Worm (Caenorhabditis elegans): ENCODE data around the gene C26G2.2.

The C26G2.2 gene

ce11 chrX:14694633-14695177 lies 30.6 kb downstream of the C26G2.2 start:
- no peak for TF ChIP-seq bed-3 (GFP tag; optimal IDR thresholded peaks at IDR 0.05)
- peak; percentile 97 for TF ChIP-seq ces-1 (GFP tag; optimal IDR thresholded peaks at IDR 0.05)

- TF ChIP-seq lsy-2 (tag; optimal IDR thresholded peaks at IDR 0.05) (no peak), ces-1 (GFP tag; optimal IDR thresholded peaks at IDR 0.05) (peak; percentile 94)
Measured at ce11 chrX:14695892-14696291, 31.8 kb downstream of the C26G2.2 start.

ce11 chrX:14699866-14700265 lies 35.7 kb downstream of the C26G2.2 start, which contains the start of gene hch-1:
hch-1 (minus strand) TSS chrX:14699977.
- TF ChIP-seq elt-1 (tag; optimal IDR thresholded peaks at IDR 0.05; ENCODE audit: borderline replicate concordance, insufficient read depth) (peak; percentile 92), nhr-2 (tag; optimal IDR thresholded peaks at IDR 0.05) (peak; percentile 32), mab-5 (tag; optimal IDR thresholded peaks at IDR 0.05) (no peak)

DNA sequence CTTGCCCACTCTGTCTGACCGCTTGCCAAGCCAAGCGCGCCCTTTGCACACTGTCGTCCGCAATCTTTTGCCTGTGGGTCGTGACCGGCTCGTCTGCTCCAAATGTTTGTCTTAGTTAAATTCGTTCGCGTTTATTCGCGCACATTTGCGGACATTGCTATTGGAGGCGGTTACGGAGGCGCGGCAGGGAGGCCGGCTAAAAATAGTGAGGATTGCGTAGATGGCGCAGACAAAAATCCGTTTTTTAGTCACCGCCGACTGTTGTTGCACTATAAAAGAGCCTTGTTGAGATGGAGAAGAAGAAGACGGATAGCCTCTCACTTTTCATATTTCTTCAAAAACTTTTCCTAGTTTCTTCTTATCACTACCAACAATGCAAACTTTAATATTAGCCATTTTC lies 37.4 kb downstream of the C26G2.2 start, which contains the start of gene F40E10.5:
Gene F40E10.5 (plus strand): TSS at position 301 of the 400 bp plus-strand sequence.
- no peak for TF ChIP-seq unc-39 (tag; optimal IDR thresholded peaks at IDR 0.05)
- TF ChIP-seq nhr-2 (tag; optimal IDR thresholded peaks at IDR 0.05), result peak; percentile 39

DNA sequence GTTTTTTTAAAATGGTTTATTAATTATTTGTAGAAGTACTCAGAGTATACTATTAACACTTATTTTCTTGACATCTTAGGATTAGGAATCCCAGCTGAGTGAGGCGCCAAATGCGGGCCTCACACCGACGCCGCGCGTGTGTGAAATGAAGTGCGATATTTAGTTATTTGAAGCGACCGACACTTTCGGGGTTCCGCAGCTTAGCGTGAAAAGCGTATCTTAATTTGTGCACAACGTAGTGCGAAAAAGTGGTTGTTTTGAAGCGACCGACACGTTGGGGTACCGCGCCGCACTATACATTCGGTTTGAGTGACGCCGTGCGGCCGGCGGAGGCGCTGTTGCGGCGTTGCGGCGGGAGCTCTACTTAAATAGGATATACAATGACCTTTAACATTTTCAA lies 40.8 kb downstream of the C26G2.2 start:
- no peak for TF ChIP-seq ceh-39 (tag; optimal IDR thresholded peaks at IDR 0.05)
- TF ChIP-seq ces-1 (GFP tag; optimal IDR thresholded peaks at IDR 0.05), result no peak

DNA sequence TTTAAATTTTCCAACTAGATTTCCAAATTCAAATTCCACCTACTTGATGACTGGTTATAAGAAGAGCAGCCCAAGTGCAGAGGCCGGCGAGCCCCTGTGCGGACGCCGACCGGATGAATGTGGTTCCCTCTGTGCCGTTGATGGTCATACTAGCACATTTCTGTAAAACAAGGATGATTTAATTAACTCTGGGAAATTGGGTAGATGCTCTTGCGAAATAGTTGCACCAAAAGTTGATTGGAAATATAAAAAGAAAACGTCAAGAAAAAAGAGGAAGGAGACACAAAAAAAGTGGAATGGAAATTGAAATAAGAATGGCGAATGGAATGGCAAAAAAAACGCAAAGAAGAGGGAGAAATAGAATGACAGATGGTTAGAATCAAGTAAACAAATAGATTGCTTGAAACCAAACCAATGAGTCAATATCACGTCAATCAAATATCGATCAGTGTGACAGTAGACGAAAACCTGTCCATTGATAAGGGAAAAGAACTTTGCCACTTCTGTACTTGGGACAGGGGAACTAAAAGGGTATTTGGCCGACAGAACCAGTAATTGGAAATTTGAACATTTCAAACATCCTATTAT lies 42.7 kb downstream of the C26G2.2 start, which contains the start of gene tmem-184:
Gene tmem-184 (minus strand): TSS at position 164 of the 588 bp plus-strand sequence.
- TF ChIP-seq unc-62 (GFP tag; optimal IDR thresholded peaks at IDR 0.05) (peak; percentile 33), tbx-8 (GFP tag; optimal IDR thresholded peaks at IDR 0.05) (no peak), ces-1 (GFP tag; optimal IDR thresholded peaks at IDR 0.05) (peak; percentile 33), drap-1 (GFP tag; optimal IDR thresholded peaks at IDR 0.05) (no peak), lin-13 (tag; optimal IDR thresholded peaks at IDR 0.05) (no peak)

DNA sequence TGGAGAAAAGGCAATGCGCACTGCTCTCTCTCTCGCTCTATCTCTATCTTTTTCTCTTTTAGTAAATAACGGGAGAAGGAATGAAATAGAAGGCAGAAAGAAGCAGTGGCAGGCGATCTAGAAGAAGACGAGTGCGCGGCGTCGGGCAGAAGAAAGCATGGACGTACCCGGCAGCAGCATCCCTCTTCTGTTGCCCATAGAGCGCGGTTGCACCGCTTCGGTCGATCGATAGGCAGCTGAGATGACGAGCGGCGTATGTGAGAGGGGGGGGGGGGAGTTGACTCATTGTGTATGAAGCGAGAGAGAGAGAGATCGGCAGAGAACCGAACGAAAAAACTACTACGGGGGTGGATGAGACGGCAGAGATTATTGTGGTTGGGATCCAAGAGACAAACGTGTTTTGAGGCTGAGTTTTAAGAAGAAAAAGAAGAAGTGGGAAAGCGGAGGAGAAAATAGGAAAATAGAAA lies 44.1 kb downstream of the C26G2.2 start:
- TF ChIP-seq nhr-237 (tag; optimal IDR thresholded peaks at IDR 0.05) (peak; percentile 52), elt-3 (tag; optimal IDR thresholded peaks at IDR 0.05) (peak; percentile 2), nhr-76 (tag; optimal IDR thresholded peaks at IDR 0.05) (no peak), ham-2 (GFP tag; optimal IDR thresholded peaks at IDR 0.05) (peak; percentile 93), nhr-2 (tag; optimal IDR thresholded peaks at IDR 0.05) (peak; percentile 33), mab-5 (tag; optimal IDR thresholded peaks at IDR 0.05) (no peak), unc-62 (GFP tag; optimal IDR thresholded peaks at IDR 0.05) (peak; percentile 80), sem-2 (GFP tag; optimal IDR thresholded peaks at IDR 0.05) (peak; percentile 32), drap-1 (GFP tag; optimal IDR thresholded peaks at IDR 0.05) (peak; percentile 62), mep-1 (tag; optimal IDR thresholded peaks at IDR 0.05) (peak; percentile 81), ces-1 (GFP tag; optimal IDR thresholded peaks at IDR 0.05) (peak; percentile 75), snpc-4 (tag; optimal IDR thresholded peaks at IDR 0.05) (no peak), flh-1 (GFP tag; optimal IDR thresholded peaks at IDR 0.05) (no peak), sptf-1 (tag; optimal IDR thresholded peaks at IDR 0.05) (peak; percentile 83), mls-2 (tag; optimal IDR thresholded peaks at IDR 0.05) (peak; percentile 84), M03D4.4 (tag; optimal IDR thresholded peaks at IDR 0.05) (peak; percentile 17), unc-39 (tag; optimal IDR thresholded peaks at IDR 0.05) (no peak), blmp-1 (tag; optimal IDR thresholded peaks at IDR 0.05) (no peak), lin-32 (GFP tag; optimal IDR thresholded peaks at IDR 0.05) (peak; percentile 48), pha-4 (tag; optimal IDR thresholded peaks at IDR 0.05) (peak; percentile 55), unc-120 (tag; optimal IDR thresholded peaks at IDR 0.05; ENCODE audit: poor library complexity, severe bottlenecking) (peak; percentile 68), lsy-2 (tag; optimal IDR thresholded peaks at IDR 0.05) (peak; percentile 76), nhr-12 (tag; optimal IDR thresholded peaks at IDR 0.05) (no peak), cnd-1 (tag; optimal IDR thresholded peaks at IDR 0.05) (peak; percentile 60), ceh-39 (tag; optimal IDR thresholded peaks at IDR 0.05) (peak; percentile 86), ceh-83 (GFP tag; optimal IDR thresholded peaks at IDR 0.05) (no peak), lin-13 (tag; optimal IDR thresholded peaks at IDR 0.05) (peak; percentile 53), tbx-8 (GFP tag; optimal IDR thresholded peaks at IDR 0.05) (peak; percentile 0), ztf-11 (tag; optimal IDR thresholded peaks at IDR 0.05) (peak; percentile 69), hlh-1 (tag; optimal IDR thresholded peaks at IDR 0.05) (peak; percentile 37)

All from whole organism, mixed stage, embryonic.